Worm (Caenorhabditis elegans): ENCODE measurements around the gene Y111B2A.2.
A peak's percentile ranks its signal among the peaks of the same experiment; 100 is the strongest.

Y111B2A.2 gene

DNA sequence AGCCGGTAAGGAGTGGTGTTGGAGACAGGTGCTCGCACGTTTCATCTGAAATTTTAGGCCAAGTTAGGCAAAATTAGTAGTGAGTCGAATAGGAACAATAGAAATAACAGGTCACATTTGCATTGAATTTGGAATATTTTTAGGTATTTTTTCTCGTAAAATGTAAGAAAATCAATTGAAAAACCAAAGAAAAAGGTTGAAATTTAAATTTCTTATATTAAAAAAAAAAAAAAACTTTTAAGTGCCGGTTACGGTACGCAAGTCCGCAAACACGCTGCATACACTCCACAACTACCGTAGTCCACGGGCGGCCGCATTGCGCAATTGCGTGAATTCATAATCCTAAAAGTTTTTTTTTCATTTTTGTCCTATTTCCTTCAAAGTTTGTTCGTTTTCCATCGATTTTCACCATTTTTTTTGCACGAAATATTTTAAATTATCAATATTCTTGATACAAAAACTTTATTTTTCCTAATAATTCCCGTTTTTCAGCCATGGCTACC is at the start of gene Y111B2A.2, which contains the start of gene Y111B2A.1:
Y111B2A.2 (plus strand) TSS at position 493 of the 503 bp plus-strand sequence.
Y111B2A.1 (minus strand) TSS at position 51 of the 503 bp plus-strand sequence.
- TF ChIP-seq mdl-1 (tag; optimal IDR thresholded peaks at IDR 0.05): no peak
- no peak for TF ChIP-seq efl-1 (optimal IDR thresholded peaks at IDR 0.05)
- TF ChIP-seq efl-1 (GFP tag; optimal IDR thresholded peaks at IDR 0.05 in 1 of 2): peak in 1 of 2 experiments; percentile 66
- TF ChIP-seq hlh-4 (tag; optimal IDR thresholded peaks at IDR 0.05): no peak

DNA sequence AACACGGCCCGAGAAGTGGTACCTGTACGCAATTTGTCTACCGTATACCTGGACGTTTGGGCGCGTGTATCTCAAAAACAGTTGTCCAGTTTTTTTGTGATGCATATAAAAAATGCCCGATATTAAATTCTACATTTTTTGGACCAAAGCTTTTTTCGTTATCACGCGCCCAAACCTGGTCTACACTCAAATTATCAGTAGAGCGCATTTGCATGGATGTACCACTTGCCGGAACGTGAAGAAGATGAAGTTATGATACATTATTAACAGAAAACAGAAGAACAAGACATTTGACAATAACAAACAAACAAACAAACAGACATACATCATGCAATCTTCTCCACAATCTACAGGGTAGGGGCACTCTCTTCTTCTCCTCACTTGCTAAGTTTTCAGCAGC is 48.3 kb upstream of the Y111B2A.2 start:
- peak; percentile 8 to 45 for TF ChIP-seq efl-1 (optimal IDR thresholded peaks at IDR 0.05)
- peak; percentile 39 to 86 for TF ChIP-seq efl-1 (GFP tag; optimal IDR thresholded peaks at IDR 0.05 in 1 of 2)
- TF ChIP-seq lin-35 (GFP tag; optimal IDR thresholded peaks at IDR 0.05): peak; percentile 11 to 61
- peak in 2 of 3 experiments; percentile 24 to 55 for TF ChIP-seq dpl-1 (GFP tag; optimal IDR thresholded peaks at IDR 0.05)
- peak in 1 of 2 experiments; percentile 56 for TF ChIP-seq lsy-2 (tag; optimal IDR thresholded peaks at IDR 0.05)

ce11 chrIII:12453315-12453714 is 42.6 kb upstream of the Y111B2A.2 start, which contains the start of gene ani-1:
Gene ani-1 (minus strand): TSS chrIII:12453375.
- TF ChIP-seq lin-14 (GFP tag; optimal IDR thresholded peaks at IDR 0.05) (peak; percentile 70), fkh-8 (tag; optimal IDR thresholded peaks at IDR 0.05) (peak; percentile 56), nhr-76 (tag; optimal IDR thresholded peaks at IDR 0.05) (no peak), C16A3.4 (tag; optimal IDR thresholded peaks at IDR 0.05) (peak; percentile 81), ceh-90 (tag; optimal IDR thresholded peaks at IDR 0.05) (no peak), efl-1 (optimal IDR thresholded peaks at IDR 0.05) (peak; percentile 91 to 97), efl-1 (GFP tag; optimal IDR thresholded peaks at IDR 0.05 in 1 of 2) (peak; percentile 91 to 98), fkh-4 (tag; optimal IDR thresholded peaks at IDR 0.05; ENCODE audit: borderline replicate concordance) (no peak), elt-2 (tag; optimal IDR thresholded peaks at IDR 0.05) (no peak), jun-1 (tag; optimal IDR thresholded peaks at IDR 0.05) (no peak), nhr-71 (tag; optimal IDR thresholded peaks at IDR 0.05) (peak; percentile 79), nhr-47 (tag; optimal IDR thresholded peaks at IDR 0.05) (peak; percentile 79), C34B4.2 (tag; optimal IDR thresholded peaks at IDR 0.05) (no peak), xbp-1 (tag; optimal IDR thresholded peaks at IDR 0.05) (peak; percentile 66), nhr-90 (tag; optimal IDR thresholded peaks at IDR 0.05; ENCODE audit: poor library complexity) (peak; percentile 49), aha-1 (tag; optimal IDR thresholded peaks at IDR 0.05) (no peak), rnt-1 (tag; optimal IDR thresholded peaks at IDR 0.05) (peak; percentile 66), nhr-19 (GFP tag; conservative IDR thresholded peaks at IDR 0.05) (peak; percentile 65), unc-130 (tag; optimal IDR thresholded peaks at IDR 0.05) (peak; percentile 75), mab-9 (GFP tag; IDR thresholded peaks at IDR 0.05) (no peak), lsy-2 (tag; optimal IDR thresholded peaks at IDR 0.05) (peak; percentile 82 to 89), zag-1 (tag; optimal IDR thresholded peaks at IDR 0.05) (no peak), lin-13 (GFP tag; optimal IDR thresholded peaks at IDR 0.05) (peak; percentile 72), tlp-1 (tag; optimal IDR thresholded peaks at IDR 0.05) (no peak), pqm-1 (tag; optimal IDR thresholded peaks at IDR 0.05) (no peak), F16B12.6 (tag; optimal IDR thresholded peaks at IDR 0.05) (peak; percentile 54), ets-5 (GFP tag; IDR thresholded peaks at IDR 0.05) (no peak), lir-3 (tag; optimal IDR thresholded peaks at IDR 0.05; ENCODE audit: poor library complexity) (no peak), zip-4 (GFP tag; optimal IDR thresholded peaks at IDR 0.05) (no peak), fkh-10 (GFP tag; optimal IDR thresholded peaks at IDR 0.05) (no peak), fos-1 (tag; optimal IDR thresholded peaks at IDR 0.05) (no peak), nhr-85 (tag) (peak; percentile 84), aly-2 (tag; optimal IDR thresholded peaks at IDR 0.05) (no peak), ceh-88 (GFP tag; IDR thresholded peaks at IDR 0.05) (peak; percentile 34; the same call in 1 of the 2 replicates), egl-13 (tag; optimal IDR thresholded peaks at IDR 0.05) (no peak), ceh-82 (tag; optimal IDR thresholded peaks at IDR 0.05) (peak; percentile 35 to 83 (median 60)), dpl-1 (GFP tag; optimal IDR thresholded peaks at IDR 0.05) (peak; percentile 88 to 92 (median 90)), hpl-2 (GFP tag; optimal IDR thresholded peaks at IDR 0.05) (no peak), nhr-77 (tag; optimal IDR thresholded peaks at IDR 0.05) (peak; percentile 43), ztf-4 (tag; optimal IDR thresholded peaks at IDR 0.05) (peak; percentile 20), unc-30 (tag; optimal IDR thresholded peaks at IDR 0.05) (no peak), isw-1 (GFP tag; IDR thresholded peaks at IDR 0.05) (peak; percentile 70), lin-39 (tag; optimal IDR thresholded peaks at IDR 0.05) (peak; percentile 67), dsc-1 (tag; optimal IDR thresholded peaks at IDR 0.05) (peak; percentile 19)
